Worm (Caenorhabditis elegans): ENCODE measurements around the gene ZC204.14.
A peak's percentile ranks its signal among the peaks of the same experiment; 100 is the strongest.

ZC204.14 gene

ce11 chrII:1676088-1676487 is 13.3 kb upstream of the ZC204.14 start, which contains the start of gene fbxb-17:
fbxb-17 (plus strand) TSS chrII:1676388.
- TF ChIP-seq egl-27 (tag; optimal IDR thresholded peaks at IDR 0.05) = no peak
- TF ChIP-seq nhr-77 (tag; optimal IDR thresholded peaks at IDR 0.05) = no peak
- TF ChIP-seq lin-13 (GFP tag; optimal IDR thresholded peaks at IDR 0.05) = no peak
- TF ChIP-seq skn-1 (tag; optimal IDR thresholded peaks at IDR 0.05) = no peak
- no peak for TF ChIP-seq unc-86 (tag; optimal IDR thresholded peaks at IDR 0.05)
- TF ChIP-seq pag-3 (tag; optimal IDR thresholded peaks at IDR 0.05; ENCODE audit: borderline replicate concordance, insufficient read depth) = no peak
- TF ChIP-seq rnt-1 (tag; optimal IDR thresholded peaks at IDR 0.05) = no peak
- TF ChIP-seq elt-2 (tag; optimal IDR thresholded peaks at IDR 0.05) = no peak
- no peak for TF ChIP-seq ceh-8 (GFP tag; optimal IDR thresholded peaks at IDR 0.05)
- TF ChIP-seq nhr-85 (tag) = no peak
- TF ChIP-seq snu-23 (GFP tag; optimal IDR thresholded peaks at IDR 0.05) = no peak
- TF ChIP-seq xbp-1 (tag; optimal IDR thresholded peaks at IDR 0.05) = no peak
- TF ChIP-seq aha-1 (tag; optimal IDR thresholded peaks at IDR 0.05) = no peak
- no peak for TF ChIP-seq aly-2 (tag; optimal IDR thresholded peaks at IDR 0.05)
- no peak for TF ChIP-seq C16A3.4 (tag; optimal IDR thresholded peaks at IDR 0.05)
- TF ChIP-seq pqm-1 (tag; optimal IDR thresholded peaks at IDR 0.05) = no peak
- no peak for TF ChIP-seq hlh-4 (tag; optimal IDR thresholded peaks at IDR 0.05)

DNA sequence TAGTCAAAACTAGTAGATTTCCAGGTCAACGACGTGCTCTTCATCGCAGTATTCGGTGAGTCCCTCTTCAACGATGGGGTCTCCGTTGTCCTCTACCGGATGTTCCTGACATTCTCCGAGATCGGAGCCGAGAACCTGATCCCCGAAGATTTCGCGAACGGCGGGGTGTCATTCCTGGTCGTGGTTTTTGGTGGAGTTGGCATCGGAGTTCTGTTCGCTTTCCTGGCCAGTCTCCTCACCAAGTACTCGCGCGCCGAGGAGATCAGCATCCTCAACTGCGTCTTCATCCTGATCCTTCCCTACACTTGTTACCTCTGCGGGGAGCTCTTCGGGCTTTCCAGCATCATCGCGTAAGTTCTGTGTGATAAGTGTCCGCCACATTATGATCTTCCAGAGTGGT is 9.9 kb upstream of the ZC204.14 start:
- no peak for TF ChIP-seq blmp-1 (tag; optimal IDR thresholded peaks at IDR 0.05)

ce11 chrII:1670985-1671384 is 8.2 kb upstream of the ZC204.14 start:
- TF ChIP-seq unc-30 (tag; optimal IDR thresholded peaks at IDR 0.05) = no peak
- no peak for TF ChIP-seq efl-1 (optimal IDR thresholded peaks at IDR 0.05)
- peak in 1 of 2 experiments; percentile 23 for TF ChIP-seq efl-1 (GFP tag; optimal IDR thresholded peaks at IDR 0.05 in 1 of 2)
- no peak for TF ChIP-seq alr-1 (tag; optimal IDR thresholded peaks at IDR 0.05; ENCODE audit: borderline replicate concordance)

DNA sequence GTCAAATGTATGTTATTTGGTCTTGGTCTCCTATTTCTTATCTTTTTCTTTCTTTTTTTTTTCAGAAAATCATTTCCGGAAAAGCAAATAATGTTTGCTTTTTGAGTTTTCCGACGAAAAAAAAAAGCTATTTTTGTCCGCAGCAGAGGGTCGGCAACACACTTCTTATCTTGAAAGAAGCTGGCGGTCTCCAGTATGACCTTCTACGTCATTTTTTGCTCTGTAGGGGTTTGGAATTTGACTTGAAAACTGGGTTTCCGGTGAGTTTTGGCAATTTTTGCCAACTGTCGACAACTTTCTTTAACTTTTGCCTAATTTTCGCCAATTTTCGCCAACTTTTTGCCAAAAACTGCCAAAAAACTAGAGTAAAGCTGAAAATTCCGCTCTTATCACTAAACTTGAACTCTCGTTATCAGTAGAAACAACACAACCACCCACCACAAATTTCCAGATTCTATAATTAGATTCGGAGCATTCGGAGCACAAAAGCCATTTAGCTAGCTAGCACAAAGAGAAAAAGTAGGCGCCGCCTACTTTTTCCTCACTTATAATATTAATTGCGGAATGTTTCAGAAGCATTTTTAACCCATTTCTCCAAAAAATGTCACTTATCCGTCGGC is 7.6 kb upstream of the ZC204.14 start, which contains the start of gene nhx-6:
Gene nhx-6, plus strand, starts transcription at position 570 of the 620 bp plus-strand sequence.
- TF ChIP-seq elt-2 (tag; optimal IDR thresholded peaks at IDR 0.05) = peak; percentile 77
- TF ChIP-seq tbx-2 (tag; optimal IDR thresholded peaks at IDR 0.05) = no peak

DNA sequence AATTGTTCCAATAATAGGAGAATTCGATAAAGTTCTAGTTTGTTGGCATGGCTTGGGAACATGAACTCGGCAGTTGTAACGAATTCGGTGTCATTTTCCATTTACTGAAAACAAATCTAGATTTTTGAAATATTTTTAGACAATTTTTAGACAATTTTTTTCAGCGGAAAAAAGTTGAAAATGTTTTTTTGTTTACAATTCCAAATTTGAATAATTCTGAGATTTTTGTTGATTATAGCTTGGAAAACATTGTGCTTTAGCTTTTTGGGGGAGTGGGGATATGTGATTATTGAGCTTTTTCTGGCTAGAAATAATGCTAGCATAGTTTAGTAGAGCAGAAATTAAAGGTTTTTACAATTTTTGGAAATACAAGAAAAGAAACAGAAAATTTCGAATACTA is 6.2 kb upstream of the ZC204.14 start, which contains the start of gene srw-97:
Gene srw-97, minus strand, starts transcription at position 101 of the 400 bp plus-strand sequence.
- TF ChIP-seq rnt-1 (tag; optimal IDR thresholded peaks at IDR 0.05) (no peak), fkh-10 (GFP tag; optimal IDR thresholded peaks at IDR 0.05) (no peak), blmp-1 (tag; optimal IDR thresholded peaks at IDR 0.05) (no peak), isw-1 (GFP tag; IDR thresholded peaks at IDR 0.05) (no peak), tbx-2 (tag; optimal IDR thresholded peaks at IDR 0.05) (no peak), elt-2 (tag; optimal IDR thresholded peaks at IDR 0.05) (no peak), C34B4.2 (tag; optimal IDR thresholded peaks at IDR 0.05) (no peak), grh-1 (GFP tag; IDR thresholded peaks at IDR 0.05) (no peak), unc-130 (tag; optimal IDR thresholded peaks at IDR 0.05) (no peak), nhr-77 (tag; optimal IDR thresholded peaks at IDR 0.05) (no peak), ces-1 (GFP tag; optimal IDR thresholded peaks at IDR 0.05) (no peak), lin-13 (GFP tag; optimal IDR thresholded peaks at IDR 0.05) (no peak), tlp-1 (tag; optimal IDR thresholded peaks at IDR 0.05) (no peak), lsy-2 (tag; optimal IDR thresholded peaks at IDR 0.05) (no peak), elt-3 (tag; optimal IDR thresholded peaks at IDR 0.05) (no peak), pax-3 (tag; optimal IDR thresholded peaks at IDR 0.05) (no peak), nhr-76 (tag; optimal IDR thresholded peaks at IDR 0.05) (no peak), lin-35 (GFP tag; optimal IDR thresholded peaks at IDR 0.05) (no peak), dpl-1 (GFP tag; optimal IDR thresholded peaks at IDR 0.05) (no peak), mep-1 (tag; optimal IDR thresholded peaks at IDR 0.05) (no peak)

Data from whole organism, L1 larva.